Fruit fly (Drosophila melanogaster) S2 (cell line): ENCODE data around the gene sif.

Experiments used
- CG8478 ChIP-seq: fragments of >200 bp; optimal IDR thresholded peaks from 2 replicates; lab custom pipeline; 2018
- CTCF ChIP-seq, 2 experiments: fragments of >200 bp; optimal IDR thresholded peaks; 2 replicates each; lab custom pipeline; 2018

dm6 chr3L:5789663-5790062, 131.9 kb downstream of the sif start:
- TF ChIP-seq CG8478 (lab: Kevin White, UChicago) (no peak), CTCF (optimal IDR thresholded peaks at IDR 0.05; lab: Kevin White, UChicago) (no peak)
